Fruit fly (Drosophila melanogaster): ENCODE data around the gene CG4497.

dm6 chr2L:7194351-7195037 lies at the start of gene CG4497:
- peak; percentile 80 for TF ChIP-seq psq (GFP tag; optimal IDR thresholded peaks at IDR 0.05)
- peak; percentile 91 for TF ChIP-seq ey (GFP tag; optimal IDR thresholded peaks at IDR 0.05)
- no peak for TF ChIP-seq Abd-B (GFP tag; optimal IDR thresholded peaks at IDR 0.05)
- peak; percentile 93 for TF ChIP-seq h (GFP tag; optimal IDR thresholded peaks at IDR 0.05)
